Fruit fly (Drosophila melanogaster) whole organism, wandering third instar larva: Measurements from ENCODE around the gene Or2a.

Source experiments
- Dif ChIP-seq: fragments of 200-275, 200-300 bp; sonication (Bioruptor generic); optimal IDR thresholded peaks from 2 replicates; lab custom pipeline; 2018; ENCODE audit warnings: missing biosample characterization, missing genetic modification characterization; ENCODE audit not compliant: partially characterized antibody
- Hr78 ChIP-seq: fragments of >200 bp; optimal IDR thresholded peaks from 2 replicates; lab custom pipeline; 2017; ENCODE audit warnings: missing biosample characterization, missing genetic modification characterization
- OdsH ChIP-seq: fragments of 200-800 bp; sonication (Bioruptor generic); optimal IDR thresholded peaks from 2 replicates; lab custom pipeline; 2016; ENCODE audit warnings: missing biosample characterization, mild to moderate bottlenecking, missing genetic modification characterization
- rgr ChIP-seq: fragments of 200-800 bp; sonication (Bioruptor generic); optimal IDR thresholded peaks from 3 replicates; lab custom pipeline; 2016; ENCODE audit warnings: missing biosample characterization, mild to moderate bottlenecking, missing genetic modification characterization

DNA sequence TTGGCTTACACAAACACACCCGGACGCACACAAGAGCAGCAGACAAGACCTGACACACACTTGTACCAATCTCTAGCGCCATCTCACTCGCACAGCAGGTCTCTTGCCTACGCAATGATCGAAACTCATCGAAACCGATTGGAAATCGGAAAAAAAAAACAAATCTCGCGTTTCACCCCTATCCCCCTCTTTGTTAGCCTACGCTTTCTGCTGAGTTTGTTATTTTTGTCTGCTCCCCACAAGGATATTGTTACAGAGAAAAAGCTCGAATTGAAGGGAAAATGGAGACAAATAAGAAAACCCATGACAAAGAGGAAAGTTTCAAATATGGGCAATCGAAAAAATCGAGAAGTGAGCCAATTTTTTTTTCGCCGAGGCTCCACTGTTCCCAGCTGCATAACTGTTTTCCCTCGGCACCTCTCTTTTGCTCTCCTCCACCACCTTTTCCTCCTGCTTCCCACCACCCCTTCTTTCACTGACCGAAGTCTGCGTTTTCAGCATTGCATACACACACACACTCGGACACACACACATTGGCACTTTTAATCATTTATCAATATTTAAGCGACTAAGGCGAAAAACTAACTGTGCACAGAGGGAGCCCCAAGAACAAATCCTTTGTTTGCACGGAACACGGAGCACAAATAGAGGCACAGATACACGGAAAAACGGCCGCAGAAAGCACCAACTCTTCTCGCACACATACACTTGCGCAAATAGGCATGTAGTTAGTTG, 24.0 kb downstream of the Or2a start:
- TF ChIP-seq Hr78, result no peak
- no peak for TF ChIP-seq rgr (GFP tag; lab: Kevin White, UChicago)
- TF ChIP-seq OdsH (GFP tag; lab: Kevin White, UChicago), result peak; percentile 23
- no peak for TF ChIP-seq Dif (GFP tag; lab: Kevin White, UChicago)
